Worm (Caenorhabditis elegans) whole organism, early embryonic: ENCODE measurements around the gene valv-1.
A peak's percentile ranks its signal among the peaks of the same experiment; 100 is the strongest.

ENCODE experiments used
- B0310.2 ChIP-seq: sonication (generic microtip); optimal IDR thresholded peaks from 2 replicates; lab custom pipeline; 2016; ENCODE audit warnings: mild to moderate bottlenecking, missing genetic modification characterization, missing compliant biosample characterization
- F13C5.2 ChIP-seq: sonication (generic microtip); optimal IDR thresholded peaks from 2 replicates; lab custom pipeline; 2017; ENCODE audit warnings: mild to moderate bottlenecking, missing genetic modification characterization, inconsistent platforms, missing compliant biosample characterization
- aly-1 ChIP-seq: sonication (generic microtip); optimal IDR thresholded peaks from 2 replicates; lab custom pipeline; 2016; ENCODE audit warnings: missing genetic modification characterization, missing compliant biosample characterization
- ama-1 ChIP-seq: fragments of 150-350 bp; optimal IDR thresholded peaks from 2 replicates; lab custom pipeline; 2014
- ceh-13 ChIP-seq: fragments of 200-800 bp; sonication (Bioruptor generic); optimal IDR thresholded peaks from 2 replicates; lab custom pipeline; 2018; ENCODE audit warnings: mild to moderate bottlenecking, missing genetic modification characterization, missing compliant biosample characterization
- ceh-36 ChIP-seq: sonication (generic microtip); optimal IDR thresholded peaks from 2 replicates; lab custom pipeline; 2016; ENCODE audit warnings: missing genetic modification characterization, inconsistent platforms, missing compliant biosample characterization
- ets-7 ChIP-seq: sonication (generic microtip); optimal IDR thresholded peaks from 2 replicates; lab custom pipeline; 2016; ENCODE audit warnings: missing genotype, missing genetic modification characterization, missing compliant biosample characterization
- flt-1 ChIP-seq: fragments of 200-800 bp; sonication (Bioruptor generic); IDR thresholded peaks from 2 replicates; pipeline ENCODE4 v1.3.6; 2022; ENCODE audit warnings: missing genetic modification characterization, missing compliant biosample characterization
- hmbx-1 ChIP-seq: sonication (generic microtip); optimal IDR thresholded peaks from 2 replicates; lab custom pipeline; 2016; ENCODE audit warnings: mild to moderate bottlenecking, missing genetic modification characterization, missing compliant biosample characterization
- hmg-4 ChIP-seq: fragments of 200-800 bp; sonication (Bioruptor generic); optimal IDR thresholded peaks from 2 replicates; lab custom pipeline; 2018; ENCODE audit warnings: mild to moderate bottlenecking, missing genetic modification characterization, missing compliant biosample characterization
- hnd-1 ChIP-seq: sonication (generic microtip); optimal IDR thresholded peaks from 2 replicates; lab custom pipeline; 2016; ENCODE audit warnings: missing genetic modification characterization, missing compliant biosample characterization
- pes-1 ChIP-seq: fragments of 200-800 bp; sonication (Bioruptor generic); IDR thresholded peaks from 2 replicates; pipeline ENCODE4 v1.3.6; 2022; ENCODE audit warnings: missing genetic modification reagents, missing genetic modification characterization, missing compliant biosample characterization
- scrt-1 ChIP-seq: fragments of 200-800 bp; sonication (Bioruptor generic); IDR thresholded peaks from 2 replicates; pipeline ENCODE4 v1.3.6; 2022; ENCODE audit warnings: missing genetic modification characterization, missing compliant biosample characterization
- sea-1 ChIP-seq: fragments of 200-800 bp; sonication (Bioruptor generic); conservative IDR thresholded peaks from 2 replicates; pipeline ENCODE4 v1.3.6; 2022; ENCODE audit warnings: missing genetic modification characterization, missing compliant biosample characterization
- tbx-11 ChIP-seq: fragments of 200-800 bp; sonication (Bioruptor generic); IDR thresholded peaks from 2 replicates; pipeline ENCODE4 v1.3.6; 2022; ENCODE audit warnings: missing genetic modification characterization, missing compliant biosample characterization
- tbx-37 ChIP-seq: fragments of 200-800 bp; sonication (Bioruptor generic); conservative IDR thresholded peaks from 2 replicates; pipeline ENCODE4 v1.3.6; 2022; ENCODE audit warnings: missing genetic modification reagents, missing genetic modification characterization, missing compliant biosample characterization
- tra-4 ChIP-seq: sonication (generic microtip); optimal IDR thresholded peaks from 2 replicates; lab custom pipeline; 2017; ENCODE audit warnings: missing genetic modification characterization, missing compliant biosample characterization

valv-1 gene

DNA sequence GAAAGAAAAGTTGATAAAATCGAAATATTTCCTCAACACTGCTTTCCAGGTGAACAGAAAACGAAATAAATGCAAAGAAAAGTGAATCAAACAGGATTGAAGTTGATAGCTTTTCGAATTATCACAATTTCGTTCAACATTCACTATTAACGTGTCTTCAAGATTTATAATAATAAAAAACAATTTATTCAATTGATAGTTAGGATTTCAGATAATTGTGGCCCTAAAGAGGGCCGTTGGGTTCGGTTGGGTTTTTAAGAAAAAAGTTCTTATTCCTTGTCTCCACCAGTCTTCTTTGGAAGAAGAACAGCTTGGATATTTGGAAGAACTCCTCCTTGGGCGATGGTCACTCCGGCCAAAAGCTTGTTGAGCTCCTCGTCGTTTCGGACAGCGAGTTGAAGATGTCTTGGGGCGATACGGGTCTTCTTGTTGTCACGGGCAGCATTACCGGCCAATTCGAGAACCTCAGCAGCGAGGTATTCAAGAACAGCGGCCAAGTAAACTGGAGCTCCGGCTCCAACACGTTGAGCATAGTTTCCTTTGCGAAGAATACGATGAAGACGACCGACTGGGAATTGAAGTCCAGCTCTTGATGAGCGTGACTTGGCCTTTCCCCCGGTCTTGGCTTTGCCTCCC lies 40.5 kb upstream of the valv-1 start:
- TF ChIP-seq ama-1 (lab: Kevin White, UChicago) (peak; percentile 69), tbx-11 (GFP tag; lab: Robert Waterston, UW) (peak; percentile 8; the same call in 1 of the 2 replicates), flt-1 (peak; percentile 39; the same call in 1 of the 2 replicates), sea-1 (GFP tag; lab: Robert Waterston, UW) (peak; percentile 76), aly-1 (peak; percentile 39)

DNA sequence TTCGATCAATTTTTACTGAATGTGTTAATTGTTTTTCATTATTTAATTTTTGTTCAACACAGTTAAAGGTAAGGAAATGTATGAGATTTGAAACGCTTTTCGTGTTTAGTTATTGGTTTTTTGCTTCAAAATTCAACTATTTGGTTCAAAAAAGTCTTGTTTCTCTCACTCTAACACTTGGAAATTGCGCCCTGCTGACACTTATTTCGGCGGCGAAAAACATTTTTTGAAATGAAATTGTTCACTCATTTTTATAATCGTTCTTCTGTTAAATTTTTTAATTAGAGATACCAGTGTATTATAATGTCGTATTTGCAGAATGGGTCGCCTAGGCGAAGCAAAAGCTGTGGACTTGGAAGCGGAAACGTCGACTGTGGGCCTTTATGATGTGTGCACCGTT lies 33.0 kb upstream of the valv-1 start, which contains the start of gene rod-1:
TSS of gene rod-1 (plus strand) at position 319 of the 400 bp plus-strand sequence.
- TF ChIP-seq ceh-36 (tag; lab: Kevin White, UChicago) (no peak), ama-1 (lab: Kevin White, UChicago) (no peak), ets-7 (tag; lab: Kevin White, UChicago) (no peak), aly-1 (no peak), tbx-11 (GFP tag; lab: Robert Waterston, UW) (no peak), hmbx-1 (tag; lab: Kevin White, UChicago) (no peak)

- TF ChIP-seq ama-1 (lab: Kevin White, UChicago) (no peak), ets-7 (tag; lab: Kevin White, UChicago) (no peak), F13C5.2 (tag; lab: Kevin White, UChicago) (no peak), ceh-36 (tag; lab: Kevin White, UChicago) (no peak), tbx-37 (GFP tag; lab: Robert Waterston, UW) (no peak)
These were observed 32.6 kb upstream of the valv-1 start for ce11 chrIV:7477697-7478096.

ce11 chrIV:7477197-7477596 lies 32.1 kb upstream of the valv-1 start, which contains the start of gene pycr-4:
Gene pycr-4 (minus strand): TSS chrIV:7477297.
- no peak for TF ChIP-seq scrt-1 (GFP tag; lab: Robert Waterston, UW)
- TF ChIP-seq flt-1 = no peak
- TF ChIP-seq aly-1 = no peak
- no peak for TF ChIP-seq hnd-1 (tag; lab: Kevin White, UChicago)
- no peak for TF ChIP-seq ets-7 (tag; lab: Kevin White, UChicago)
- TF ChIP-seq sea-1 (GFP tag; lab: Robert Waterston, UW) = no peak
- no peak for TF ChIP-seq hmg-4 (GFP tag; lab: Kevin White, UChicago)

- TF ChIP-seq tra-4 (tag; lab: Kevin White, UChicago) (no peak), F13C5.2 (tag; lab: Kevin White, UChicago) (no peak), hmg-4 (GFP tag; lab: Kevin White, UChicago) (no peak), B0310.2 (tag; lab: Kevin White, UChicago) (no peak), pes-1 (no peak), sea-1 (GFP tag; lab: Robert Waterston, UW) (no peak), hmbx-1 (tag; lab: Kevin White, UChicago) (no peak), hnd-1 (tag; lab: Kevin White, UChicago) (no peak), aly-1 (no peak), scrt-1 (GFP tag; lab: Robert Waterston, UW) (no peak), ceh-36 (tag; lab: Kevin White, UChicago) (no peak), tbx-37 (GFP tag; lab: Robert Waterston, UW) (no peak), flt-1 (no peak), ceh-13 (no peak), tbx-11 (GFP tag; lab: Robert Waterston, UW) (no peak)
These were observed 29.7 kb upstream of the valv-1 start, which contains the start of gene slc-25A18.2 for ce11 chrIV:7474826-7475225. Gene slc-25A18.2 (plus strand): TSS chrIV:7475041.

DNA sequence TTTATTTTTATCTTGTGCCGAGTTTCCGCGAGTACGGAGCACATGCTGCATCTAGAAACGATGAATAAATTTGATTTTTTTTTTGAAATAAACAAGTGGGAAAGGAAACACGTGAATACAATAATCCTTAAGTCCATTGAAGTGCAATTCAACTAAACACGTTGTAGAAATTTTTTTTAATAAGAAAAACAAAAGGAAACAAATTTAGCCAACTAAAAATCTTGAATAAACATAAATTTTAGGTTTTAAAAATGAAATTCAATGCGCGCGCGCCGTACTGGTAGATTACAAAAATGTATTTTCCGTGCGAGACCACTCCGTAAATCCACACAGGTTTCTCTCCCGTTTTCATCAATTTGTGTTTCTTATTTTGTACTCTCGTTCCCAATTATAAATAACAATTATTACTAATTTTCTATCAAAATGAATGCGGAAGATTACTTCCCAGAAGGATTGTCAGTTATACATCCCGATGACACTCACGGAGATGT lies 28.1 kb upstream of the valv-1 start, which contains the start of the genes plk-3 and F55G1.6:
TSS of gene plk-3 (minus strand) at position 51 of the 491 bp plus-strand sequence.
TSS of gene F55G1.6 (plus strand) at position 359 of the 491 bp plus-strand sequence.
- TF ChIP-seq F13C5.2 (tag; lab: Kevin White, UChicago) (no peak), pes-1 (no peak), scrt-1 (GFP tag; lab: Robert Waterston, UW) (no peak), tbx-11 (GFP tag; lab: Robert Waterston, UW) (no peak)

DNA sequence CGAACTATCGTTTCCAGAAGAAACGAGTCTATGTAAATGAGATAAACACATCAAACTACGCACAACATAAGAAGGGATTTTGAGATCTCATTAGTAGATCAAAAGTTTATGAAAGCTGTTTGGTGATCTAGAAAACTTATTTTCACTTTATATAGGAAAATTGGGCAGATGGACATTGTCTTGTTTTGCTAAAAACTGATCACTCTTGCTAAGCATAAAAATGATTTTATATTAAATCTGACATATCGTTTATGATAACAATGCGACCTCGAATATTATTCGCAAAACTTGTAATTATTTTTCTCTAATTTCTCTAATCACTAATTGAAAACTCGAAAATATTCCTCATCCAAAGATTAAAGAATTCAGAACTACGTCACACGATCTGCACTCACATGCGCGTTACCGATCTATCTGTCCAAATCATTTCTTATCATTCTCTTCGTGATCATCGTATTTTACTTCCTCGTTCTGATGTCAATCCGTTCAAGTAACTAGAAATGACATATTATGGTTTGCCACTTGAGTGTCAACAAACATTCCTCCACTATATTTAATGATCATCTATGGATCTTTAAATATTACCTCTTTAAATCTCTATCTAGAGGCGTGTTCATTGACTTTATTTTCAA lies 24.8 kb upstream of the valv-1 start, which contains the start of gene F55G1.7:
TSS of gene F55G1.7 (minus strand) at position 51 of the 632 bp plus-strand sequence.
- TF ChIP-seq ceh-36 (tag; lab: Kevin White, UChicago) = no peak
- no peak for TF ChIP-seq pes-1
- no peak for TF ChIP-seq tra-4 (tag; lab: Kevin White, UChicago)
- TF ChIP-seq hnd-1 (tag; lab: Kevin White, UChicago) = no peak
- no peak for TF ChIP-seq flt-1
- no peak for TF ChIP-seq tbx-37 (GFP tag; lab: Robert Waterston, UW)
- TF ChIP-seq ets-7 (tag; lab: Kevin White, UChicago) = no peak
- no peak for TF ChIP-seq hmg-4 (GFP tag; lab: Kevin White, UChicago)
- TF ChIP-seq tbx-11 (GFP tag; lab: Robert Waterston, UW) = no peak
- no peak for TF ChIP-seq B0310.2 (tag; lab: Kevin White, UChicago)
- TF ChIP-seq ceh-13 = no peak
- no peak for TF ChIP-seq aly-1
- no peak for TF ChIP-seq sea-1 (GFP tag; lab: Robert Waterston, UW)
- no peak for TF ChIP-seq F13C5.2 (tag; lab: Kevin White, UChicago)
- TF ChIP-seq hmbx-1 (tag; lab: Kevin White, UChicago) = no peak
- no peak for TF ChIP-seq ama-1 (lab: Kevin White, UChicago)
- TF ChIP-seq scrt-1 (GFP tag; lab: Robert Waterston, UW) = no peak
